Fruit fly (Drosophila melanogaster) whole organism, embryonic: Measurements from ENCODE around the gene MBD-like.

Experiments
- Ada2b ChIP-seq: fragments of 200-800 bp; sonication (Bioruptor generic); IDR thresholded peaks from 2 replicates; pipeline ENCODE4 v1.3.6; 2022; ENCODE audit warnings: missing biosample characterization, missing genetic modification characterization
- Antp ChIP-seq: fragments of 200-800 bp; sonication (Bioruptor generic); optimal IDR thresholded peaks from 3 replicates; lab custom pipeline; 2016; ENCODE audit warnings: missing biosample characterization, missing genetic modification characterization
- Atf3 ChIP-seq: fragments of 200-800 bp; sonication (Bioruptor generic); optimal IDR thresholded peaks from 3 replicates; lab custom pipeline; 2016; ENCODE audit warnings: missing biosample characterization, missing genetic modification characterization
- Awh ChIP-seq: fragments of 200-800 bp; sonication (Bioruptor generic); IDR thresholded peaks from 2 replicates; pipeline ENCODE4, ENCODE4 v1.3.6; 2022; ENCODE audit warnings: missing biosample characterization, missing genetic modification characterization
- CG10209 ChIP-seq: fragments of 200-800 bp; sonication (Bioruptor generic); optimal IDR thresholded peaks from 3 replicates; lab custom pipeline; 2017; ENCODE audit warnings: missing biosample characterization, mild to moderate bottlenecking, missing genetic modification characterization, missing genetic modification reagents
- CG10321 ChIP-seq: fragments of 200-800 bp; sonication (Bioruptor generic); IDR thresholded peaks from 2 replicates; pipeline ENCODE4 v1.3.6; 2022; ENCODE audit warnings: missing biosample characterization, missing genetic modification characterization
- CG11723 ChIP-seq: fragments of 200-800 bp; sonication (Bioruptor generic); optimal IDR thresholded peaks from 2 replicates; lab custom pipeline; 2017; ENCODE audit warnings: missing biosample characterization, mild to moderate bottlenecking, missing genetic modification characterization
- CG12104 ChIP-seq: fragments of 200-800 bp; sonication (Bioruptor generic); optimal IDR thresholded peaks from 3 replicates; lab custom pipeline; 2016; ENCODE audit warnings: missing biosample characterization, missing genetic modification characterization
- CG13624 ChIP-seq: fragments of 200-800 bp; sonication (Bioruptor generic); optimal IDR thresholded peaks from 2 replicates; lab custom pipeline; 2016; ENCODE audit warnings: missing biosample characterization, missing genetic modification characterization
- CG16815 ChIP-seq: fragments of 200-800 bp; sonication (Bioruptor generic); optimal IDR thresholded peaks from 3 replicates; lab custom pipeline; 2017; ENCODE audit warnings: missing biosample characterization, mild to moderate bottlenecking, missing genetic modification characterization
- CG18011 ChIP-seq: fragments of 200-800 bp; sonication (Bioruptor generic); optimal IDR thresholded peaks from 2 replicates; lab custom pipeline; 2017; ENCODE audit warnings: missing biosample characterization, missing genetic modification characterization, mild to moderate bottlenecking, moderate library complexity, missing genotype
- CG18764 ChIP-seq: fragments of 200-800 bp; sonication (Bioruptor generic); optimal IDR thresholded peaks from 3 replicates; lab custom pipeline; 2016; ENCODE audit warnings: missing biosample characterization, missing genetic modification characterization
- CG2129 ChIP-seq: fragments of 200-800 bp; sonication (Bioruptor generic); IDR thresholded peaks from 2 replicates; pipeline ENCODE4 v1.3.6; 2022; ENCODE audit warnings: missing biosample characterization, missing genetic modification characterization; ENCODE audit not compliant: partially characterized antibody
- CG2199 ChIP-seq: fragments of 200-800 bp; sonication (Bioruptor generic); IDR thresholded peaks from 3 replicates; pipeline ENCODE4 v1.3.6; 2022; ENCODE audit warnings: missing biosample characterization, missing genetic modification characterization
- CG3847 ChIP-seq: fragments of 200-800 bp; sonication (Bioruptor generic); IDR thresholded peaks from 2 replicates; pipeline ENCODE4 v1.3.6; 2022; ENCODE audit warnings: missing biosample characterization, missing genetic modification characterization
- CG4854 ChIP-seq: fragments of 200-800 bp; sonication (Bioruptor generic); optimal IDR thresholded peaks from 2 replicates; lab custom pipeline; 2016; ENCODE audit warnings: missing biosample characterization, missing genetic modification characterization, inconsistent platforms
- CG6272 ChIP-seq: fragments of 200-800 bp; sonication (Bioruptor generic); IDR thresholded peaks from 2 replicates; pipeline ENCODE4 v1.3.6; 2022; ENCODE audit warnings: missing biosample characterization, missing genetic modification characterization
- CG7357 ChIP-seq: fragments of 200-800 bp; sonication (Bioruptor generic); IDR thresholded peaks from 3 replicates; pipeline ENCODE4 v1.3.6; 2022; ENCODE audit warnings: missing biosample characterization, missing genetic modification characterization
- CG7987 ChIP-seq: fragments of 200-800 bp; sonication (Bioruptor generic); optimal IDR thresholded peaks from 2 replicates; lab custom pipeline; 2018; ENCODE audit warnings: missing biosample characterization, mild to moderate bottlenecking, missing genetic modification characterization, moderate library complexity
- CHES-1-like ChIP-seq: fragments of 200-800 bp; sonication (Bioruptor generic); optimal IDR thresholded peaks from 2 replicates; lab custom pipeline; 2016; ENCODE audit warnings: missing biosample characterization, missing genetic modification characterization
- CrebB ChIP-seq: fragments of 200-800 bp; sonication (Bioruptor generic); optimal IDR thresholded peaks from 3 replicates; lab custom pipeline; 2018; ENCODE audit warnings: missing biosample characterization, mild to moderate bottlenecking, missing genetic modification characterization
- Deaf1 ChIP-seq: fragments of 200-800 bp; optimal IDR thresholded peaks from 3 replicates; lab custom pipeline; 2019; ENCODE audit warnings: missing biosample characterization, mild to moderate bottlenecking, missing genetic modification characterization, moderate library complexity
- Drgx ChIP-seq: fragments of 200-800 bp; sonication (Bioruptor generic); IDR thresholded peaks from 2 replicates; pipeline ENCODE4 v1.3.6; 2022; ENCODE audit warnings: missing biosample characterization, missing genetic modification characterization
- E2f2 ChIP-seq: fragments of 200-800 bp; sonication (Bioruptor generic); IDR thresholded peaks from 2 replicates; pipeline ENCODE4 v1.3.6; 2022; ENCODE audit warnings: missing biosample characterization, missing genetic modification characterization
- Fer1 ChIP-seq: fragments of 200-800 bp; sonication (Bioruptor generic); optimal IDR thresholded peaks from 2 replicates; lab custom pipeline; 2017; ENCODE audit warnings: missing biosample characterization, mild to moderate bottlenecking, missing genetic modification characterization
- MTF-1 ChIP-seq: fragments of 200-800 bp; sonication (Bioruptor generic); optimal IDR thresholded peaks from 2 replicates; lab custom pipeline; 2018; ENCODE audit warnings: missing biosample characterization, mild to moderate bottlenecking, missing genetic modification characterization, borderline replicate concordance
- Nf-YA ChIP-seq: fragments of 200-800 bp; sonication (Bioruptor generic); IDR thresholded peaks from 2 replicates; pipeline ENCODE4 v1.3.6; 2022; ENCODE audit warnings: missing biosample characterization, missing genetic modification characterization
- Oaz ChIP-seq: fragments of 200-800 bp; sonication (Bioruptor generic); IDR thresholded peaks from 2 replicates; pipeline ENCODE4 v1.3.6; 2022; ENCODE audit warnings: missing biosample characterization, missing genetic modification characterization
- Xrp1 ChIP-seq: fragments of 200-800 bp; sonication (Bioruptor generic); IDR thresholded peaks from 2 replicates; pipeline ENCODE4 v1.3.6; 2022; ENCODE audit warnings: missing biosample characterization, missing genetic modification characterization
- bcd ChIP-seq: fragments of 200-800 bp; sonication (Bioruptor generic); optimal IDR thresholded peaks from 2 replicates; lab custom pipeline; 2017; ENCODE audit warnings: missing biosample characterization, mild to moderate bottlenecking, missing genetic modification characterization
- chinmo ChIP-seq: fragments of 200-800 bp; sonication (Bioruptor generic); IDR thresholded peaks from 4 replicates; pipeline ENCODE4 v1.3.6; 2022; ENCODE audit warnings: missing biosample characterization, missing genetic modification characterization; ENCODE audit not compliant: partially characterized antibody
- ci ChIP-seq: fragments of 200-800 bp; sonication (Bioruptor generic); IDR thresholded peaks from 3 replicates; pipeline ENCODE4 v1.3.6; 2022; ENCODE audit warnings: missing biosample characterization, missing genetic modification characterization
- corto ChIP-seq: fragments of 200-800 bp; sonication (Bioruptor generic); optimal IDR thresholded peaks from 2 replicates; lab custom pipeline; 2016; ENCODE audit warnings: missing biosample characterization, mild to moderate bottlenecking, missing genetic modification characterization, moderate library complexity
- crol ChIP-seq: fragments of 200-800 bp; sonication (Bioruptor generic); IDR thresholded peaks from 2 replicates; pipeline ENCODE4 v1.3.6; 2022; ENCODE audit warnings: missing biosample characterization, missing genetic modification characterization
- danr ChIP-seq: fragments of 200-800 bp; sonication (Bioruptor generic); IDR thresholded peaks from 2 replicates; pipeline ENCODE4 v1.3.6; 2022; ENCODE audit warnings: missing biosample characterization, missing genetic modification characterization
- ftz-f1 ChIP-seq: fragments of 200-800 bp; sonication (Bioruptor generic); optimal IDR thresholded peaks from 2 replicates; lab custom pipeline; 2016; ENCODE audit warnings: missing biosample characterization, missing genetic modification characterization
- gt ChIP-seq: fragments of 200-800 bp; sonication (Bioruptor generic); IDR thresholded peaks from 2 replicates; pipeline ENCODE4 v1.3.6; 2022; ENCODE audit warnings: missing biosample characterization, missing genetic modification characterization
- inv ChIP-seq: fragments of 200-800 bp; sonication (Bioruptor generic); IDR thresholded peaks from 2 replicates; pipeline ENCODE4 v1.3.6; 2022; ENCODE audit warnings: missing biosample characterization, missing genetic modification characterization; ENCODE audit not compliant: partially characterized antibody
- kni ChIP-seq: fragments of 200-800 bp; sonication (Bioruptor generic); optimal IDR thresholded peaks from 3 replicates; lab custom pipeline; 2017; ENCODE audit warnings: mild to moderate bottlenecking, missing biosample characterization, missing genetic modification reagents, missing genetic modification characterization
- pfk ChIP-seq: fragments of 200-800 bp; sonication (Bioruptor generic); optimal IDR thresholded peaks from 2 replicates; lab custom pipeline; 2018; ENCODE audit warnings: missing biosample characterization, mild to moderate bottlenecking, missing genetic modification characterization, moderate library complexity
- pho ChIP-seq: fragments of 200-800 bp; sonication (Bioruptor generic); optimal IDR thresholded peaks from 2 replicates; lab custom pipeline; 2016; ENCODE audit warnings: missing biosample characterization, missing genetic modification characterization
- pzg ChIP-seq: fragments of 200-800 bp; sonication (Bioruptor generic); optimal IDR thresholded peaks from 3 replicates; lab custom pipeline; 2018; ENCODE audit warnings: missing biosample characterization, mild to moderate bottlenecking, missing genetic modification characterization, moderate library complexity
- repo ChIP-seq: fragments of 200-800 bp; sonication (Bioruptor generic); optimal IDR thresholded peaks from 2 replicates; lab custom pipeline; 2016; ENCODE audit warnings: missing biosample characterization, missing genetic modification characterization
- rib ChIP-seq: fragments of 200-800 bp; sonication (Bioruptor generic); IDR thresholded peaks from 2 replicates; pipeline ENCODE4 v1.3.6; 2022; ENCODE audit warnings: missing biosample characterization, missing genetic modification characterization
- sob ChIP-seq: fragments of 200-800 bp; sonication (Bioruptor generic); IDR thresholded peaks from 2 replicates; pipeline ENCODE4 v1.3.6; 2022; ENCODE audit warnings: missing biosample characterization, missing genetic modification characterization
- sqz ChIP-seq: fragments of 200-800 bp; sonication (Bioruptor generic); optimal IDR thresholded peaks from 3 replicates; lab custom pipeline; 2018; ENCODE audit warnings: missing biosample characterization, mild to moderate bottlenecking, missing genetic modification characterization
- trem ChIP-seq: fragments of 200-800 bp; optimal IDR thresholded peaks from 3 replicates; lab custom pipeline; 2019; ENCODE audit warnings: missing biosample characterization, mild to moderate bottlenecking, missing genetic modification characterization, moderate library complexity
- twi ChIP-seq: fragments of 200-800 bp; optimal IDR thresholded peaks from 2 replicates; lab custom pipeline; 2019; ENCODE audit warnings: missing biosample characterization, mild to moderate bottlenecking, missing genetic modification characterization, moderate library complexity
- vnd ChIP-seq: fragments of 200-800 bp; sonication (Bioruptor generic); IDR thresholded peaks from 3 replicates; pipeline ENCODE4 v1.3.6; 2022; ENCODE audit warnings: missing biosample characterization, missing genetic modification characterization; ENCODE audit not compliant: partially characterized antibody
- vvl ChIP-seq: fragments of 200-800 bp; sonication (Bioruptor generic); IDR thresholded peaks from 2 replicates; pipeline ENCODE4 v1.3.6; 2022; ENCODE audit warnings: missing biosample characterization, missing genetic modification characterization

Gene MBD-like

dm6 chr3R:9594251-9594581, 34.7 kb downstream of the MBD-like start:
- TF ChIP-seq ci (GFP tag; lab: Robert Waterston, UW) (peak; percentile 6; the same call in 1 of the 3 replicates), CG2199 (GFP tag; lab: Robert Waterston, UW) (0 out of 3 replicates have a peak, but pooled peaks have one; percentile 3), vnd (GFP tag; lab: Robert Waterston, UW) (0 out of 3 replicates have a peak, but pooled peaks have one; percentile 25), crol (peak; percentile 50), sob (no peak), CHES-1-like (GFP tag; lab: Kevin White, UChicago) (no peak)
- TF ChIP-seq, all 482 proteins: peak for 4

dm6 chr3R:9594839-9595238, 35.3 kb downstream of the MBD-like start:
- TF ChIP-seq vvl (GFP tag; lab: Robert Waterston, UW) (0 out of 2 replicates have a peak, but pooled peaks have one; percentile 8), sqz (GFP tag; lab: Kevin White, UChicago) (peak; percentile 50), Deaf1 (tag; lab: Kevin White, UChicago) (peak; percentile 17), CG6272 (GFP tag; lab: Robert Waterston, UW) (no peak), kni (GFP tag; lab: Kevin White, UChicago) (no peak), CrebB (tag; lab: Kevin White, UChicago) (no peak), CG3847 (no peak), CG18764 (GFP tag; lab: Kevin White, UChicago) (no peak), inv (GFP tag; lab: Robert Waterston, UW) (no peak), CG12104 (GFP tag; lab: Kevin White, UChicago) (no peak), CG16815 (GFP tag; lab: Kevin White, UChicago) (no peak), Antp (GFP tag; lab: Kevin White, UChicago) (no peak), trem (no peak), corto (no peak), Awh (GFP tag; lab: Robert Waterston, UW) (no peak), Atf3 (no peak), Nf-YA (GFP tag; lab: Robert Waterston, UW) (0 out of 2 replicates have a peak, but pooled peaks have one; percentile 24), ftz-f1 (no peak), bcd (GFP tag; lab: Kevin White, UChicago) (no peak), Oaz (GFP tag; lab: Robert Waterston, UW) (no peak), CG13624 (GFP tag; lab: Kevin White, UChicago) (no peak), twi (no peak), pho (GFP tag; lab: Kevin White, UChicago) (no peak), rib (GFP tag; lab: Robert Waterston, UW) (no peak), CG7987 (GFP tag; lab: Kevin White, UChicago) (no peak), CG4854 (GFP tag; lab: Kevin White, UChicago) (no peak), E2f2 (GFP tag; lab: Robert Waterston, UW) (no peak), chinmo (GFP tag; lab: Robert Waterston, UW) (0 out of 4 replicates have a peak, but pooled peaks have one; percentile 61), Fer1 (GFP tag; lab: Kevin White, UChicago) (no peak), Xrp1 (GFP tag; lab: Robert Waterston, UW) (no peak), CG7357 (GFP tag; lab: Robert Waterston, UW) (no peak), CG10209 (GFP tag; lab: Kevin White, UChicago) (no peak), repo (no peak), pfk (GFP tag; lab: Kevin White, UChicago) (no peak), CG2129 (GFP tag; lab: Robert Waterston, UW) (no peak), Drgx (peak; percentile 30; the same call in 1 of the 2 replicates), gt (GFP tag; lab: Robert Waterston, UW) (no peak), Ada2b (GFP tag; lab: Robert Waterston, UW) (no peak), MTF-1 (GFP tag; lab: Kevin White, UChicago) (no peak), CG11723 (GFP tag; lab: Kevin White, UChicago) (no peak), CG18011 (GFP tag; lab: Kevin White, UChicago) (no peak), CG10321 (GFP tag; lab: Robert Waterston, UW) (no peak), danr (GFP tag; lab: Robert Waterston, UW) (no peak), pzg (no peak)
